Fruit fly (Drosophila melanogaster): Measurements from ENCODE around the gene CG3598.

dm6 chrX:2963171-2963570, 26.3 kb downstream of the CG3598 start:
- TF ChIP-seq CG12605 (GFP tag; IDR thresholded peaks at IDR 0.05) (no peak), CG17806 (tag; optimal IDR thresholded peaks at IDR 0.05) (no peak), EcR (GFP tag; optimal IDR thresholded peaks at IDR 0.05) (no peak), CG13204 (GFP tag; optimal IDR thresholded peaks at IDR 0.05) (no peak), fd96Ca (GFP tag; IDR thresholded peaks at IDR 0.05) (no peak), Ets98B (GFP tag; IDR thresholded peaks at IDR 0.05) (no peak), D1 (tag; optimal IDR thresholded peaks at IDR 0.05) (no peak)
